Worm (Caenorhabditis elegans): ENCODE measurements around the gene T19H5.6.

T19H5.6 gene

ce11 chrII:9491045-9491444 is 21.0 kb upstream of the T19H5.6 start:
- no peak for TF ChIP-seq ztf-11 (tag; optimal IDR thresholded peaks at IDR 0.05)
- no peak for TF ChIP-seq blmp-1 (tag; optimal IDR thresholded peaks at IDR 0.05; ENCODE audit: insufficient read depth)
- no peak for TF ChIP-seq R02D3.7 (tag; optimal IDR thresholded peaks at IDR 0.05)
- no peak for TF ChIP-seq unc-62 (GFP tag; optimal IDR thresholded peaks at IDR 0.05)
- no peak for TF ChIP-seq crh-2 (tag; optimal IDR thresholded peaks at IDR 0.05)
- TF ChIP-seq aly-2 (tag; optimal IDR thresholded peaks at IDR 0.05), result no peak
- no peak for TF ChIP-seq sma-3 (GFP tag; optimal IDR thresholded peaks at IDR 0.05)
- TF ChIP-seq peb-1 (tag; optimal IDR thresholded peaks at IDR 0.05), result no peak

ce11 chrII:9490589-9490988 is 20.6 kb upstream of the T19H5.6 start:
- TF ChIP-seq sma-9 (GFP tag; optimal IDR thresholded peaks at IDR 0.05) (peak; percentile 55), sma-9 (tag; optimal IDR thresholded peaks at IDR 0.05) (no peak), lin-11 (tag; optimal IDR thresholded peaks at IDR 0.05) (no peak), nhr-25 (tag; optimal IDR thresholded peaks at IDR 0.05) (peak; percentile 8), lsy-2 (tag; optimal IDR thresholded peaks at IDR 0.05) (peak in 1 of 2 experiments; percentile 14), nhr-77 (tag; optimal IDR thresholded peaks at IDR 0.05) (no peak)

ce11 chrII:9489922-9490321 is 19.9 kb upstream of the T19H5.6 start:
- TF ChIP-seq zag-1 (tag; optimal IDR thresholded peaks at IDR 0.05), result no peak
- no peak for TF ChIP-seq blmp-1 (tag; optimal IDR thresholded peaks at IDR 0.05; ENCODE audit: insufficient read depth)
- no peak for TF ChIP-seq gmeb-1 (tag; optimal IDR thresholded peaks at IDR 0.05)
- no peak for TF ChIP-seq lin-13 (GFP tag; optimal IDR thresholded peaks at IDR 0.05)
- no peak for TF ChIP-seq fos-1 (tag; optimal IDR thresholded peaks at IDR 0.05)
- TF ChIP-seq nhr-21 (tag; optimal IDR thresholded peaks at IDR 0.05), result no peak
- no peak for TF ChIP-seq mdl-1 (tag; optimal IDR thresholded peaks at IDR 0.05)
- no peak for TF ChIP-seq elt-3 (tag; optimal IDR thresholded peaks at IDR 0.05)
- TF ChIP-seq peb-1 (tag; optimal IDR thresholded peaks at IDR 0.05), result no peak

ce11 chrII:9487337-9487950 is 17.4 kb upstream of the T19H5.6 start, which contains the start of gene T19H5.4:
TSS of gene T19H5.4 (minus strand) at chrII:9487387.
- no peak for TF ChIP-seq nhr-10 (tag; optimal IDR thresholded peaks at IDR 0.05)
- no peak for TF ChIP-seq ama-1 (optimal IDR thresholded peaks at IDR 0.05)
- no peak for TF ChIP-seq nhr-77 (tag; optimal IDR thresholded peaks at IDR 0.05)
- peak; percentile 42 for TF ChIP-seq gmeb-1 (tag; optimal IDR thresholded peaks at IDR 0.05)
- no peak for TF ChIP-seq aly-2 (tag; optimal IDR thresholded peaks at IDR 0.05)
- TF ChIP-seq nhr-237 (tag; optimal IDR thresholded peaks at IDR 0.05), result no peak
- TF ChIP-seq unc-55 (GFP tag; optimal IDR thresholded peaks at IDR 0.05), result no peak
- peak; percentile 24 for TF ChIP-seq ztf-4 (tag; optimal IDR thresholded peaks at IDR 0.05)
- peak; percentile 93 for TF ChIP-seq sma-9 (GFP tag; optimal IDR thresholded peaks at IDR 0.05)
- TF ChIP-seq sma-9 (tag; optimal IDR thresholded peaks at IDR 0.05), result no peak
- TF ChIP-seq ceh-82 (tag; optimal IDR thresholded peaks at IDR 0.05), result no peak
- peak; percentile 29 for TF ChIP-seq lin-11 (tag; optimal IDR thresholded peaks at IDR 0.05)
- TF ChIP-seq elt-1 (tag; optimal IDR thresholded peaks at IDR 0.05), result no peak
- TF ChIP-seq blmp-1 (tag; optimal IDR thresholded peaks at IDR 0.05; ENCODE audit: insufficient read depth), result peak; percentile 53
- TF ChIP-seq nhr-25 (tag; optimal IDR thresholded peaks at IDR 0.05), result peak; percentile 57
- TF ChIP-seq unc-62 (GFP tag; optimal IDR thresholded peaks at IDR 0.05), result no peak
- TF ChIP-seq unc-39 (tag; optimal IDR thresholded peaks at IDR 0.05), result no peak
- TF ChIP-seq nhr-6 (tag; optimal IDR thresholded peaks at IDR 0.05), result no peak
- TF ChIP-seq mdl-1 (tag; optimal IDR thresholded peaks at IDR 0.05), result peak; percentile 56 to 59
- peak; percentile 65 for TF ChIP-seq egl-27 (tag; optimal IDR thresholded peaks at IDR 0.05)
- TF ChIP-seq F13H6.1 (tag; optimal IDR thresholded peaks at IDR 0.05), result peak; percentile 54
- TF ChIP-seq ZK546.5 (tag; optimal IDR thresholded peaks at IDR 0.05), result no peak
- TF ChIP-seq alr-1 (tag; optimal IDR thresholded peaks at IDR 0.05), result no peak
- TF ChIP-seq sma-3 (GFP tag; optimal IDR thresholded peaks at IDR 0.05), result peak; percentile 61
- peak; percentile 64 for TF ChIP-seq nhr-21 (tag; optimal IDR thresholded peaks at IDR 0.05)
- peak; percentile 6 for TF ChIP-seq Y55F3AM.14 (GFP tag; optimal IDR thresholded peaks at IDR 0.05)
- peak; percentile 64 for TF ChIP-seq fos-1 (tag; optimal IDR thresholded peaks at IDR 0.05)
- TF ChIP-seq lin-39 (tag; optimal IDR thresholded peaks at IDR 0.05), result no peak
- TF ChIP-seq mab-5 (tag; optimal IDR thresholded peaks at IDR 0.05), result no peak
- no peak for TF ChIP-seq crh-2 (tag; optimal IDR thresholded peaks at IDR 0.05)
- peak in 1 of 2 experiments; percentile 30 for TF ChIP-seq lsy-2 (tag; optimal IDR thresholded peaks at IDR 0.05)
- peak; percentile 2 for TF ChIP-seq C34F6.9 (tag; optimal IDR thresholded peaks at IDR 0.05)
- TF ChIP-seq ztf-1 (GFP tag; conservative IDR thresholded peaks at IDR 0.05), result no peak
- peak; percentile 18 for TF ChIP-seq nhr-129 (tag; optimal IDR thresholded peaks at IDR 0.05)
